Worm (Caenorhabditis elegans) whole organism, young adult: Measurements from ENCODE around the gene sex-1.

Source experiments
- B0019.2 ChIP-seq: fragments of 200-800 bp; sonication (Bioruptor generic); conservative IDR thresholded peaks from 2 replicates; pipeline ENCODE4 v1.3.6; 2022; ENCODE audit warnings: missing genetic modification reagents, missing genetic modification characterization, missing compliant biosample characterization
- B0261.1 ChIP-seq: sonication (generic microtip); optimal IDR thresholded peaks from 2 replicates; lab custom pipeline; 2016; ENCODE audit warnings: mild to moderate bottlenecking, missing genetic modification characterization, moderate library complexity, missing compliant biosample characterization
- D2030.7 ChIP-seq: fragments of 200-800 bp; sonication (Bioruptor generic); IDR thresholded peaks from 2 replicates; pipeline ENCODE4 v1.3.6; 2022; ENCODE audit warnings: missing genetic modification reagents, missing genetic modification characterization, missing compliant biosample characterization
- F55B11.4 ChIP-seq: sonication (generic microtip); optimal IDR thresholded peaks from 2 replicates; lab custom pipeline; 2016; ENCODE audit warnings: missing compliant biosample characterization, missing genetic modification characterization, borderline replicate concordance; ENCODE audit not compliant: insufficient read depth
- F57C9.4 ChIP-seq: sonication (generic microtip); optimal IDR thresholded peaks from 2 replicates; lab custom pipeline; 2017; ENCODE audit warnings: mild to moderate bottlenecking, missing genetic modification characterization, missing compliant biosample characterization
- attf-3 ChIP-seq: fragments of 200-800 bp; sonication (Bioruptor generic); conservative IDR thresholded peaks from 2 replicates; pipeline ENCODE4 v1.3.6; 2022; ENCODE audit warnings: missing genetic modification reagents, missing genetic modification characterization, missing compliant biosample characterization
- ceh-91 ChIP-seq: fragments of 200-800 bp; sonication (Bioruptor generic); IDR thresholded peaks from 2 replicates; pipeline ENCODE4 v1.3.6; 2022; ENCODE audit warnings: missing genetic modification reagents, missing genetic modification characterization, missing compliant biosample characterization
- chd-7 ChIP-seq: sonication (generic microtip); optimal IDR thresholded peaks from 2 replicates; lab custom pipeline; 2016; ENCODE audit warnings: mild to moderate bottlenecking, missing genetic modification characterization, moderate library complexity, missing compliant biosample characterization
- efl-1 ChIP-seq: fragments of 150-350 bp; optimal IDR thresholded peaks from 2 replicates; lab custom pipeline; 2014; ENCODE audit warnings: missing biosample characterization, missing genetic modification reagents, missing genetic modification characterization
- egl-18 ChIP-seq: fragments of 200-800 bp; sonication (Bioruptor generic); IDR thresholded peaks from 2 replicates; pipeline ENCODE4 v1.3.6; 2022; ENCODE audit warnings: missing genetic modification reagents, missing genetic modification characterization, missing compliant biosample characterization
- egl-44 ChIP-seq: fragments of 200-800 bp; sonication (Bioruptor generic); IDR thresholded peaks from 2 replicates; pipeline ENCODE4 v1.3.6; 2022; ENCODE audit warnings: missing genetic modification reagents, missing genetic modification characterization, missing compliant biosample characterization
- ekl-4 ChIP-seq: fragments of 200-800 bp; sonication (Bioruptor generic); IDR thresholded peaks from 2 replicates; pipeline ENCODE4 v1.3.6; 2022; ENCODE audit warnings: missing genetic modification reagents, missing genetic modification characterization, missing compliant biosample characterization
- ets-4 ChIP-seq: fragments of 200-800 bp; sonication (Bioruptor generic); optimal IDR thresholded peaks from 2 replicates; lab custom pipeline; 2018; ENCODE audit warnings: mild to moderate bottlenecking, missing genetic modification characterization, missing compliant biosample characterization
- fkh-3 ChIP-seq: sonication (generic microtip); optimal IDR thresholded peaks from 2 replicates; lab custom pipeline; 2016; ENCODE audit warnings: mild to moderate bottlenecking, missing genetic modification characterization, missing compliant biosample characterization
- him-1 ChIP-seq: sonication (generic microtip); optimal IDR thresholded peaks from 2 replicates; lab custom pipeline; 2016; ENCODE audit warnings: missing genotype, missing genetic modification reagents, missing genetic modification characterization, missing compliant biosample characterization
- hlh-12 ChIP-seq: sonication (generic microtip); optimal IDR thresholded peaks from 2 replicates; lab custom pipeline; 2016; ENCODE audit warnings: missing genetic modification characterization, missing compliant biosample characterization
- hlh-26 ChIP-seq: fragments of 200-800 bp; sonication (Bioruptor generic); conservative IDR thresholded peaks from 2 replicates; pipeline ENCODE4 v1.3.6; 2022; ENCODE audit warnings: missing genetic modification reagents, missing genetic modification characterization, missing compliant biosample characterization
- hmg-1.2 ChIP-seq: fragments of 200-800 bp; sonication (Bioruptor generic); IDR thresholded peaks from 2 replicates; pipeline ENCODE4 v1.3.6; 2022; ENCODE audit warnings: missing genetic modification reagents, missing genetic modification characterization, missing compliant biosample characterization
- let-526 ChIP-seq: fragments of 200-800 bp; sonication (Bioruptor generic); IDR thresholded peaks from 2 replicates; pipeline ENCODE4 v1.3.6; 2022; ENCODE audit warnings: missing genetic modification reagents, missing genetic modification characterization, missing compliant biosample characterization
- lin-40 ChIP-seq: sonication (generic microtip); optimal IDR thresholded peaks from 2 replicates; lab custom pipeline; 2016; ENCODE audit warnings: missing genetic modification characterization, mild to moderate bottlenecking, missing compliant biosample characterization, missing genotype, missing genetic modification reagents
- lin-54 ChIP-seq: fragments of 200-800 bp; sonication (Bioruptor generic); optimal IDR thresholded peaks from 2 replicates; lab custom pipeline; 2018; ENCODE audit warnings: mild to moderate bottlenecking, missing genetic modification characterization, missing compliant biosample characterization
- lir-1 ChIP-seq: fragments of 200-800 bp; sonication (Bioruptor generic); conservative IDR thresholded peaks from 2 replicates; pipeline ENCODE4 v1.3.6; 2022; ENCODE audit warnings: missing genetic modification reagents, missing genetic modification characterization, missing compliant biosample characterization
- mel-28 ChIP-seq: sonication (generic microtip); optimal IDR thresholded peaks from 2 replicates; lab custom pipeline; 2016; ENCODE audit warnings: borderline replicate concordance, mild to moderate bottlenecking, missing genetic modification characterization, missing compliant biosample characterization
- mes-4 ChIP-seq: sonication (generic microtip); optimal IDR thresholded peaks from 2 replicates; lab custom pipeline; 2016; ENCODE audit warnings: missing genotype, missing genetic modification characterization, missing compliant biosample characterization
- mxl-1 ChIP-seq: sonication (generic microtip); optimal IDR thresholded peaks from 2 replicates; lab custom pipeline; 2016; ENCODE audit warnings: missing genetic modification characterization, missing compliant biosample characterization
- nfya-1 ChIP-seq: sonication (generic microtip); optimal IDR thresholded peaks from 2 replicates; lab custom pipeline; 2017; ENCODE audit warnings: antibody characterized with exemption, missing compliant biosample characterization, missing genetic modification characterization, borderline replicate concordance; ENCODE audit not compliant: insufficient read depth
- nfya-2 ChIP-seq: fragments of 200-800 bp; sonication (Bioruptor generic); IDR thresholded peaks from 2 replicates; pipeline ENCODE4 v1.3.6; 2022; ENCODE audit warnings: missing genetic modification reagents, missing genetic modification characterization, missing compliant biosample characterization
- nhr-80 ChIP-seq: sonication (generic microtip); optimal IDR thresholded peaks from 2 replicates; lab custom pipeline; 2016; ENCODE audit warnings: missing genetic modification characterization, missing compliant biosample characterization
- repo-1 ChIP-seq: sonication (generic microtip); optimal IDR thresholded peaks from 2 replicates; lab custom pipeline; 2017; ENCODE audit warnings: mild to moderate bottlenecking, missing genetic modification characterization, missing compliant biosample characterization
- snpc-1.1 ChIP-seq: sonication (generic microtip); optimal IDR thresholded peaks from 2 replicates; lab custom pipeline; 2017; ENCODE audit warnings: missing genetic modification characterization, mild to moderate bottlenecking, missing compliant biosample characterization, antibody characterized with exemption, moderate library complexity, missing genotype, missing genetic modification reagents; ENCODE audit not compliant: insufficient read depth
- snpc-4 ChIP-seq, 5 experiments: fragments of 150-350 bp in 1 of 5; sonication (generic microtip) in 4 of 5; optimal IDR thresholded peaks; 2 replicates each; lab custom pipeline; 2014 to 2018; ENCODE audit warnings: missing genetic modification characterization in 5 of 5, missing biosample characterization in 3 of 5, antibody characterized with exemption in 2 of 5, mild to moderate bottlenecking in 2 of 5, missing compliant biosample characterization in 2 of 5, missing genotype in 2 of 5, moderate library complexity in 2 of 5, missing genetic modification reagents in 1 of 5
- tbp1 ChIP-seq: fragments of 200-800 bp; sonication (Bioruptor generic); optimal IDR thresholded peaks from 2 replicates; lab custom pipeline; 2018; ENCODE audit warnings: mild to moderate bottlenecking, missing genetic modification characterization, missing compliant biosample characterization
- unc-62 ChIP-seq: fragments of 150-350 bp; optimal IDR thresholded peaks from 2 replicates; lab custom pipeline; 2014; ENCODE audit warnings: missing biosample characterization, missing genetic modification reagents, missing genetic modification characterization
- xnd-1 ChIP-seq: sonication (generic microtip); optimal IDR thresholded peaks from 2 replicates; lab custom pipeline; 2016; ENCODE audit warnings: missing genotype, missing genetic modification reagents, missing genetic modification characterization, missing compliant biosample characterization
- ztf-25 ChIP-seq: fragments of 200-800 bp; sonication (Bioruptor generic); IDR thresholded peaks from 2 replicates; pipeline ENCODE4 v1.3.6; 2022; ENCODE audit warnings: missing genetic modification reagents, missing genetic modification characterization, missing compliant biosample characterization
- ztf-26 ChIP-seq: sonication (generic microtip); optimal IDR thresholded peaks from 2 replicates; lab custom pipeline; 2017; ENCODE audit warnings: missing genetic modification characterization, missing compliant biosample characterization

Gene sex-1

ce11 chrX:10232395-10232794 lies 27.2 kb upstream of the sex-1 start:
- TF ChIP-seq ceh-91 (GFP tag; lab: Robert Waterston, UW) (no peak), repo-1 (tag; lab: Kevin White, UChicago) (no peak), lin-54 (GFP tag; lab: Kevin White, UChicago) (no peak), hmg-1.2 (no peak), F55B11.4 (no peak), him-1 (tag; lab: Kevin White, UChicago) (no peak), xnd-1 (no peak), ekl-4 (GFP tag; lab: Robert Waterston, UW) (no peak), ztf-26 (tag; lab: Kevin White, UChicago) (no peak), egl-44 (GFP tag; lab: Robert Waterston, UW) (no peak), B0261.1 (no peak), D2030.7 (GFP tag; lab: Robert Waterston, UW) (no peak), chd-7 (tag; lab: Kevin White, UChicago) (no peak), nfya-2 (GFP tag; lab: Robert Waterston, UW) (no peak), lir-1 (no peak), snpc-4 (GFP tag; optimal IDR thresholded peaks at IDR 0.05; lab: Kevin White, UChicago) (no peak), snpc-4 (tag; optimal IDR thresholded peaks at IDR 0.05; lab: Kevin White, UChicago) (no peak), unc-62 (GFP tag; lab: Kevin White, UChicago) (no peak), tbp1 (no peak), efl-1 (no peak)

ce11 chrX:10230872-10231271 lies 25.7 kb upstream of the sex-1 start:
- TF ChIP-seq nfya-1, result no peak
- TF ChIP-seq fkh-3, result no peak
- TF ChIP-seq unc-62 (GFP tag; lab: Kevin White, UChicago), result no peak
- TF ChIP-seq lin-40 (tag; lab: Kevin White, UChicago), result peak; percentile 16
- TF ChIP-seq repo-1 (tag; lab: Kevin White, UChicago), result no peak

- TF ChIP-seq nhr-80 (tag; lab: Kevin White, UChicago), result peak; percentile 26
- no peak for TF ChIP-seq hlh-12 (tag; lab: Kevin White, UChicago)
- TF ChIP-seq, all 124 proteins: peak for 1
Observed at ce11 chrX:10228094-10228746, 23.0 kb upstream of the sex-1 start, which contains the start of gene C14H10.3. TSS of gene C14H10.3 (minus strand) at chrX:10228137.

- no peak for TF ChIP-seq B0019.2 (GFP tag; lab: Robert Waterston, UW)
- TF ChIP-seq snpc-1.1, result no peak
- no peak for TF ChIP-seq ets-4
- no peak for TF ChIP-seq F57C9.4
- TF ChIP-seq egl-18 (GFP tag; lab: Robert Waterston, UW), result no peak
- TF ChIP-seq mel-28 (tag; lab: Kevin White, UChicago), result no peak
- no peak for TF ChIP-seq him-1 (tag; lab: Kevin White, UChicago)
- TF ChIP-seq hlh-26, result no peak
- no peak for TF ChIP-seq attf-3
- no peak for TF ChIP-seq mxl-1 (tag; lab: Kevin White, UChicago)
- TF ChIP-seq mes-4, result no peak
- TF ChIP-seq let-526, result no peak
- TF ChIP-seq ztf-25 (GFP tag; lab: Robert Waterston, UW), result no peak
- TF ChIP-seq, all 124 proteins: peak for 0
Observed at ce11 chrX:10227217-10227616, 22.0 kb upstream of the sex-1 start.
